Fruit fly (Drosophila melanogaster) whole organism, prepupa: Measurements from ENCODE around the gene CG17776.

Experiments
- CG10631 ChIP-seq: fragments of 200-800 bp; sonication (Bioruptor generic); optimal IDR thresholded peaks from 2 replicates; lab custom pipeline; 2016; ENCODE audit warnings: missing biosample characterization, missing genetic modification characterization
- CG11294 ChIP-seq: fragments of 200-800 bp; sonication (Bioruptor generic); IDR thresholded peaks from 2 replicates; pipeline ENCODE4 v1.3.6; 2022; ENCODE audit warnings: missing biosample characterization, missing genetic modification characterization
- CG11762 ChIP-seq: fragments of 200-800 bp; sonication (Bioruptor generic); optimal IDR thresholded peaks from 3 replicates; lab custom pipeline; 2016; ENCODE audit warnings: missing biosample characterization, missing genetic modification characterization; ENCODE audit not compliant: insufficient read depth
- CG15336 ChIP-seq: fragments of 200-800 bp; sonication (Bioruptor generic); IDR thresholded peaks from 2 replicates; pipeline ENCODE4 v1.3.6; 2022; ENCODE audit warnings: missing biosample characterization, missing genetic modification characterization
- CG3032 ChIP-seq: fragments of 200-800 bp; optimal IDR thresholded peaks from 2 replicates; lab custom pipeline; 2019; ENCODE audit warnings: missing biosample characterization, mild to moderate bottlenecking, missing genetic modification characterization, moderate library complexity
- CG31627 ChIP-seq: fragments of 200-800 bp; sonication (Bioruptor generic); optimal IDR thresholded peaks from 3 replicates; lab custom pipeline; 2016; ENCODE audit warnings: missing biosample characterization, missing genetic modification characterization
- CG32006 ChIP-seq: fragments of 200-800 bp; sonication (Bioruptor generic); optimal IDR thresholded peaks from 3 replicates; lab custom pipeline; 2017; ENCODE audit warnings: missing biosample characterization, mild to moderate bottlenecking, missing genetic modification characterization
- CG34406 ChIP-seq: fragments of 200-800 bp; sonication (Bioruptor generic); optimal IDR thresholded peaks from 3 replicates; lab custom pipeline; 2016; ENCODE audit warnings: missing biosample characterization, missing genetic modification characterization
- CG6163 ChIP-seq: fragments of 200-800 bp; sonication (Bioruptor generic); IDR thresholded peaks from 3 replicates; pipeline ENCODE4 v1.3.6; 2022; ENCODE audit warnings: missing biosample characterization, missing genetic modification characterization
- CG6276 ChIP-seq: fragments of 200-800 bp; sonication (Bioruptor generic); optimal IDR thresholded peaks from 2 replicates; lab custom pipeline; 2017; ENCODE audit warnings: missing biosample characterization, mild to moderate bottlenecking, missing genetic modification characterization
- CG6792 ChIP-seq: fragments of 200-800 bp; sonication (Bioruptor generic); optimal IDR thresholded peaks from 3 replicates; lab custom pipeline; 2016; ENCODE audit warnings: missing biosample characterization, missing genetic modification characterization
- CG6854 ChIP-seq: fragments of 200-800 bp; sonication (Bioruptor generic); optimal IDR thresholded peaks from 2 replicates; lab custom pipeline; 2017; ENCODE audit warnings: missing biosample characterization, mild to moderate bottlenecking, missing genetic modification characterization
- CG8119 ChIP-seq: fragments of 200-800 bp; sonication (Bioruptor generic); IDR thresholded peaks from 3 replicates; pipeline ENCODE4 v1.3.6; 2022; ENCODE audit warnings: missing biosample characterization, missing genetic modification characterization
- CG8319 ChIP-seq: fragments of 200-800 bp; sonication (Bioruptor generic); optimal IDR thresholded peaks from 3 replicates; lab custom pipeline; 2016; ENCODE audit warnings: missing biosample characterization, missing genetic modification characterization
- CG9139 ChIP-seq: fragments of 200-800 bp; sonication (Bioruptor generic); optimal IDR thresholded peaks from 3 replicates; lab custom pipeline; 2017; ENCODE audit warnings: missing biosample characterization, mild to moderate bottlenecking, missing genetic modification characterization
- Eip75B ChIP-seq: fragments of 200-800 bp; sonication (Bioruptor generic); optimal IDR thresholded peaks from 3 replicates; lab custom pipeline; 2016; ENCODE audit warnings: missing biosample characterization, missing genetic modification characterization
- Eip78C ChIP-seq: fragments of 200-800 bp; sonication (Bioruptor generic); peaks from one replicate; lab custom pipeline; 2016; ENCODE audit warnings: missing biosample characterization, missing genetic modification characterization
- Eip93F ChIP-seq: fragments of 200-800 bp; sonication (Bioruptor generic); optimal IDR thresholded peaks from 2 replicates; lab custom pipeline; 2016; ENCODE audit warnings: missing biosample characterization, mild to moderate bottlenecking, missing genetic modification characterization
- Ets21C ChIP-seq: fragments of 200-800 bp; sonication (Bioruptor generic); optimal IDR thresholded peaks from 3 replicates; lab custom pipeline; 2016; ENCODE audit warnings: missing biosample characterization, missing genetic modification characterization
- Ets96B ChIP-seq: fragments of 200-800 bp; optimal IDR thresholded peaks from 2 replicates; lab custom pipeline; 2019; ENCODE audit warnings: missing biosample characterization, mild to moderate bottlenecking, missing genetic modification characterization, moderate library complexity
- Hr38 ChIP-seq: sonication (Bioruptor generic); optimal IDR thresholded peaks from 2 replicates; lab custom pipeline; 2016; ENCODE audit warnings: missing biosample characterization, missing genetic modification characterization
- Hr4 ChIP-seq: fragments of 200-800 bp; sonication (Bioruptor generic); optimal IDR thresholded peaks from 3 replicates; lab custom pipeline; 2016; ENCODE audit warnings: missing biosample characterization, missing genetic modification characterization
- Lpt ChIP-seq: fragments of 200-800 bp; sonication (Bioruptor generic); optimal IDR thresholded peaks from 3 replicates; lab custom pipeline; 2016; ENCODE audit warnings: missing biosample characterization, missing genetic modification characterization
- OdsH ChIP-seq: fragments of 200-800 bp; sonication (Bioruptor generic); optimal IDR thresholded peaks from 3 replicates; lab custom pipeline; 2016; ENCODE audit warnings: missing biosample characterization, missing genetic modification characterization
- Sox102F ChIP-seq: fragments of 200-800 bp; sonication (Bioruptor generic); optimal IDR thresholded peaks from 2 replicates; lab custom pipeline; 2016; ENCODE audit warnings: missing biosample characterization, mild to moderate bottlenecking, missing genetic modification characterization
- acj6 ChIP-seq: fragments of 200-800 bp; sonication (Bioruptor generic); optimal IDR thresholded peaks from 3 replicates; lab custom pipeline; 2016; ENCODE audit warnings: missing biosample characterization, missing genetic modification characterization
- cyc ChIP-seq: fragments of 200-800 bp; sonication (Bioruptor generic); optimal IDR thresholded peaks from 3 replicates; lab custom pipeline; 2016; ENCODE audit warnings: missing biosample characterization, missing genetic modification characterization
- dsx ChIP-seq: fragments of 200-800 bp; optimal IDR thresholded peaks from 3 replicates; lab custom pipeline; 2019; ENCODE audit warnings: missing biosample characterization, mild to moderate bottlenecking, missing genetic modification characterization, moderate library complexity; ENCODE audit not compliant: poor library complexity, severe bottlenecking
- eg ChIP-seq: fragments of 200-800 bp; sonication (Bioruptor generic); IDR thresholded peaks from 3 replicates; pipeline ENCODE4 v1.3.6; 2022; ENCODE audit warnings: missing biosample characterization, missing genetic modification characterization
- esn ChIP-seq: fragments of 200-800 bp; sonication (Bioruptor generic); optimal IDR thresholded peaks from 2 replicates; lab custom pipeline; 2016; ENCODE audit warnings: missing biosample characterization, mild to moderate bottlenecking, missing genetic modification characterization, moderate library complexity
- fd85E ChIP-seq: fragments of 200-800 bp; sonication (Bioruptor generic); optimal IDR thresholded peaks from 3 replicates; lab custom pipeline; 2016; ENCODE audit warnings: missing biosample characterization, missing genetic modification characterization
- fkh ChIP-seq: fragments of 200-800 bp; sonication (Bioruptor generic); optimal IDR thresholded peaks from 3 replicates; lab custom pipeline; 2017; ENCODE audit warnings: missing biosample characterization, mild to moderate bottlenecking, missing genetic modification characterization, moderate library complexity
- lz ChIP-seq: fragments of 200-800 bp; sonication (Bioruptor generic); optimal IDR thresholded peaks from 3 replicates; lab custom pipeline; 2016; ENCODE audit warnings: missing biosample characterization, missing genetic modification characterization
- pdm3 ChIP-seq: fragments of 200-800 bp; sonication (Bioruptor generic); optimal IDR thresholded peaks from 3 replicates; lab custom pipeline; 2016; ENCODE audit warnings: missing biosample characterization, missing genetic modification characterization
- salr ChIP-seq, 2 experiments: fragments of 200-800 bp; sonication (Bioruptor generic); optimal IDR thresholded peaks; 3 replicates each; lab custom pipeline; 2016 to 2018; ENCODE audit warnings: missing biosample characterization in 2 of 2, missing genetic modification characterization in 2 of 2, mild to moderate bottlenecking in 1 of 2
- ss ChIP-seq, 2 experiments: fragments of 200-800 bp; sonication (Bioruptor generic); optimal IDR thresholded peaks; 2 replicates in 1 of 2; 3 replicates in 1 of 2; lab custom pipeline; 2017 to 2018; ENCODE audit warnings: mild to moderate bottlenecking in 2 of 2, missing biosample characterization in 2 of 2, missing genetic modification characterization in 2 of 2, moderate library complexity in 1 of 2
- svp ChIP-seq: fragments of 200-800 bp; sonication (Bioruptor generic); peaks from one replicate; lab custom pipeline; 2016; ENCODE audit warnings: missing biosample characterization, missing genetic modification characterization
- topi ChIP-seq: fragments of 200-800 bp; sonication (Bioruptor generic); optimal IDR thresholded peaks from 3 replicates; lab custom pipeline; 2016; ENCODE audit warnings: missing biosample characterization, missing genetic modification characterization
- vri ChIP-seq: fragments of 200-800 bp; sonication (Bioruptor generic); optimal IDR thresholded peaks from 3 replicates; lab custom pipeline; 2016; ENCODE audit warnings: missing biosample characterization, mild to moderate bottlenecking, missing genetic modification characterization

Gene CG17776

dm6 chrX:2198272-2198571 is 13.7 kb downstream of the CG17776 start:
- TF ChIP-seq Eip75B (GFP tag; lab: Kevin White, UChicago): no peak
- no peak for TF ChIP-seq cyc (GFP tag; lab: Kevin White, UChicago)
- no peak for TF ChIP-seq Ets96B (tag; lab: Kevin White, UChicago)
- TF ChIP-seq Hr4: no peak
- no peak for TF ChIP-seq Eip78C (GFP tag; lab: Kevin White, UChicago)
- TF ChIP-seq Ets21C (GFP tag; lab: Kevin White, UChicago): no peak
- TF ChIP-seq Sox102F (GFP tag; lab: Kevin White, UChicago): no peak
- TF ChIP-seq svp: peak; percentile 80
- TF ChIP-seq topi (GFP tag; lab: Kevin White, UChicago): no peak
- TF ChIP-seq, all 60 proteins: peak for 1

dm6 chrX:2199303-2199702 is 14.8 kb downstream of the CG17776 start:
- peak; percentile 49 for TF ChIP-seq svp
- TF ChIP-seq vri (GFP tag; lab: Kevin White, UChicago): no peak
- TF ChIP-seq, all 60 proteins: peak for 1

dm6 chrX:2203766-2204165 is 19.2 kb downstream of the CG17776 start, which contains the start of gene FarO:
FarO (minus strand) TSS chrX:2203866.
- TF ChIP-seq salr (GFP tag; optimal IDR thresholded peaks at IDR 0.05; lab: Kevin White, UChicago) (no peak), esn (GFP tag; lab: Kevin White, UChicago) (no peak), fkh (GFP tag; lab: Kevin White, UChicago) (no peak), lz (GFP tag; lab: Kevin White, UChicago) (no peak), CG11294 (GFP tag; lab: Robert Waterston, UW) (no peak), CG10631 (no peak), vri (GFP tag; lab: Kevin White, UChicago) (no peak), acj6 (no peak), OdsH (GFP tag; lab: Kevin White, UChicago) (no peak), Ets21C (GFP tag; lab: Kevin White, UChicago) (no peak), CG6854 (no peak), eg (GFP tag; lab: Robert Waterston, UW) (no peak), fd85E (GFP tag; lab: Kevin White, UChicago) (no peak), Sox102F (GFP tag; lab: Kevin White, UChicago) (no peak), Hr4 (no peak), pdm3 (GFP tag; lab: Kevin White, UChicago) (no peak), topi (GFP tag; lab: Kevin White, UChicago) (no peak), Eip93F (GFP tag; lab: Kevin White, UChicago) (no peak), Eip75B (GFP tag; lab: Kevin White, UChicago) (no peak)
- TF ChIP-seq, all 60 proteins: peak for 0

- TF ChIP-seq dsx (GFP tag; lab: Kevin White, UChicago) (no peak), Sox102F (GFP tag; lab: Kevin White, UChicago) (no peak), CG6792 (GFP tag; lab: Kevin White, UChicago) (no peak), eg (GFP tag; lab: Robert Waterston, UW) (peak; percentile 56; the same call in 1 of the 3 replicates), CG8319 (no peak), ss (GFP tag; optimal IDR thresholded peaks at IDR 0.05; lab: Kevin White, UChicago) (no peak), CG32006 (peak; percentile 46), Eip78C (GFP tag; lab: Kevin White, UChicago) (no peak), CG10631 (no peak), CG6276 (GFP tag; lab: Kevin White, UChicago) (peak; percentile 49), CG31627 (GFP tag; lab: Kevin White, UChicago) (no peak), lz (GFP tag; lab: Kevin White, UChicago) (no peak), pdm3 (GFP tag; lab: Kevin White, UChicago) (no peak), svp (peak; percentile 44)
Observed at dm6 chrX:2208641-2209241, 24.2 kb downstream of the CG17776 start.

- no peak for TF ChIP-seq Lpt
- no peak for TF ChIP-seq CG9139 (GFP tag; lab: Kevin White, UChicago)
- no peak for TF ChIP-seq CG11762 (GFP tag; lab: Kevin White, UChicago)
- no peak for TF ChIP-seq CG34406
- TF ChIP-seq Hr4: peak; percentile 33
- no peak for TF ChIP-seq CG32006
- TF ChIP-seq cyc (GFP tag; lab: Kevin White, UChicago): no peak
- 0 out of 3 replicates have a peak, but pooled peaks have one; percentile 16 for TF ChIP-seq CG8119 (GFP tag; lab: Robert Waterston, UW)
- TF ChIP-seq Ets21C (GFP tag; lab: Kevin White, UChicago): no peak
- no peak for TF ChIP-seq Hr38 (GFP tag; lab: Kevin White, UChicago)
- TF ChIP-seq svp: peak; percentile 92
- no peak for TF ChIP-seq OdsH (GFP tag; lab: Kevin White, UChicago)
- TF ChIP-seq topi (GFP tag; lab: Kevin White, UChicago): peak; percentile 9
- peak; percentile 20 for TF ChIP-seq Eip78C (GFP tag; lab: Kevin White, UChicago)
- TF ChIP-seq CG15336 (GFP tag; lab: Robert Waterston, UW): peak; percentile 42; the same call in 1 of the 2 replicates
- no peak for TF ChIP-seq fkh (GFP tag; lab: Kevin White, UChicago)
- TF ChIP-seq dsx (GFP tag; lab: Kevin White, UChicago): no peak
- no peak for TF ChIP-seq pdm3 (GFP tag; lab: Kevin White, UChicago)
- 0 out of 3 replicates have a peak, but pooled peaks have one; percentile 34 for TF ChIP-seq CG6163 (GFP tag; lab: Robert Waterston, UW)
- no peak for TF ChIP-seq CG8319
- TF ChIP-seq CG3032 (tag; lab: Kevin White, UChicago): no peak
- TF ChIP-seq fd85E (GFP tag; lab: Kevin White, UChicago): no peak
Observed at dm6 chrX:2212327-2212820, 27.8 kb downstream of the CG17776 start.
